Worm (Caenorhabditis elegans) whole organism, mixed stage, embryonic: Measurements from ENCODE around the gene srg-42.
A peak's percentile ranks its signal among the peaks of the same experiment; 100 is the strongest.

Experiments used
- M03D4.4 ChIP-seq: sonication (generic microtip); optimal IDR thresholded peaks from 2 replicates; lab custom pipeline; 2017; ENCODE audit warnings: mild to moderate bottlenecking, missing genetic modification characterization, missing compliant biosample characterization
- bed-3 ChIP-seq: fragments of 200-800 bp; sonication (Bioruptor generic); optimal IDR thresholded peaks from 3 replicates; lab custom pipeline; 2018; ENCODE audit warnings: mild to moderate bottlenecking, missing genetic modification characterization, moderate library complexity, missing compliant biosample characterization
- blmp-1 ChIP-seq: fragments of 150-350 bp; optimal IDR thresholded peaks from 2 replicates; lab custom pipeline; 2014; ENCODE audit warnings: missing biosample characterization, missing genetic modification characterization
- ceh-39 ChIP-seq: fragments of 150-350 bp; optimal IDR thresholded peaks from 2 replicates; lab custom pipeline; 2014; ENCODE audit warnings: missing biosample characterization, missing genetic modification characterization
- ceh-43 ChIP-seq: fragments of 200-800 bp; sonication (Bioruptor generic); optimal IDR thresholded peaks from 2 replicates; lab custom pipeline; 2018; ENCODE audit warnings: mild to moderate bottlenecking, missing genetic modification characterization, moderate library complexity, missing compliant biosample characterization
- ceh-83 ChIP-seq: fragments of 200-800 bp; sonication (Bioruptor generic); optimal IDR thresholded peaks from 2 replicates; lab custom pipeline; 2018; ENCODE audit warnings: mild to moderate bottlenecking, missing genetic modification characterization, missing compliant biosample characterization
- ces-1 ChIP-seq: fragments of 150-350 bp; optimal IDR thresholded peaks from 2 replicates; lab custom pipeline; 2014; ENCODE audit warnings: missing biosample characterization, missing genetic modification reagents, missing genetic modification characterization
- cnd-1 ChIP-seq: fragments of 200-800 bp; sonication (Bioruptor generic); optimal IDR thresholded peaks from 2 replicates; lab custom pipeline; 2018; ENCODE audit warnings: mild to moderate bottlenecking, missing genetic modification characterization, missing compliant biosample characterization
- drap-1 ChIP-seq: fragments of 200-800 bp; sonication (Bioruptor generic); optimal IDR thresholded peaks from 3 replicates; lab custom pipeline; 2018; ENCODE audit warnings: mild to moderate bottlenecking, missing genetic modification characterization, missing compliant biosample characterization
- elt-1 ChIP-seq: sonication (generic microtip); optimal IDR thresholded peaks from 2 replicates; lab custom pipeline; 2017; ENCODE audit warnings: missing genetic modification characterization, mild to moderate bottlenecking, missing compliant biosample characterization, antibody characterized with exemption, moderate library complexity, borderline replicate concordance; ENCODE audit not compliant: insufficient read depth
- elt-3 ChIP-seq: fragments of 150-350 bp; optimal IDR thresholded peaks from 2 replicates; lab custom pipeline; 2014; ENCODE audit warnings: missing biosample characterization, missing genetic modification characterization
- flh-1 ChIP-seq: fragments of 200-800 bp; sonication (Bioruptor generic); optimal IDR thresholded peaks from 2 replicates; lab custom pipeline; 2018; ENCODE audit warnings: mild to moderate bottlenecking, missing genetic modification characterization, moderate library complexity, missing compliant biosample characterization
- hlh-1 ChIP-seq: fragments of 150-350 bp; optimal IDR thresholded peaks from 2 replicates; lab custom pipeline; 2014; ENCODE audit warnings: missing biosample characterization, missing genetic modification reagents, missing genetic modification characterization
- lin-13 ChIP-seq: fragments of 150-350 bp; optimal IDR thresholded peaks from 2 replicates; lab custom pipeline; 2014; ENCODE audit warnings: missing biosample characterization, missing genetic modification characterization
- lin-32 ChIP-seq: fragments of 200-800 bp; sonication (Bioruptor generic); optimal IDR thresholded peaks from 2 replicates; lab custom pipeline; 2018; ENCODE audit warnings: mild to moderate bottlenecking, missing genetic modification characterization, missing compliant biosample characterization
- lsy-2 ChIP-seq: fragments of 150-350 bp; optimal IDR thresholded peaks from 2 replicates; lab custom pipeline; 2014; ENCODE audit warnings: missing biosample characterization, missing genetic modification characterization
- mab-5 ChIP-seq: fragments of 150-350 bp; optimal IDR thresholded peaks from 2 replicates; lab custom pipeline; 2014; ENCODE audit warnings: missing biosample characterization, missing genetic modification characterization
- mep-1 ChIP-seq: fragments of 150-350 bp; optimal IDR thresholded peaks from 2 replicates; lab custom pipeline; 2017; ENCODE audit warnings: missing biosample characterization, missing genetic modification reagents, missing genetic modification characterization, inconsistent platforms
- mls-2 ChIP-seq: sonication (generic microtip); optimal IDR thresholded peaks from 2 replicates; lab custom pipeline; 2016; ENCODE audit warnings: mild to moderate bottlenecking, missing genetic modification characterization, moderate library complexity, missing compliant biosample characterization
- nhr-12 ChIP-seq: fragments of 150-350 bp; optimal IDR thresholded peaks from 2 replicates; lab custom pipeline; 2014; ENCODE audit warnings: missing biosample characterization, missing genetic modification characterization
- nhr-28 ChIP-seq: fragments of 150-350 bp; optimal IDR thresholded peaks from 2 replicates; lab custom pipeline; 2014; ENCODE audit warnings: missing biosample characterization, missing genetic modification characterization
- sem-2 ChIP-seq: fragments of 200-800 bp; sonication (Bioruptor generic); optimal IDR thresholded peaks from 2 replicates; lab custom pipeline; 2018; ENCODE audit warnings: mild to moderate bottlenecking, missing genetic modification characterization, missing compliant biosample characterization
- snpc-4 ChIP-seq: fragments of 150-350 bp; optimal IDR thresholded peaks from 2 replicates; lab custom pipeline; 2014; ENCODE audit warnings: missing biosample characterization, missing genetic modification characterization
- sptf-1 ChIP-seq: sonication (generic microtip); optimal IDR thresholded peaks from 2 replicates; lab custom pipeline; 2017; ENCODE audit warnings: mild to moderate bottlenecking, missing genetic modification characterization, moderate library complexity, missing compliant biosample characterization
- unc-120 ChIP-seq: sonication (generic microtip); optimal IDR thresholded peaks from 2 replicates; lab custom pipeline; 2017; ENCODE audit warnings: missing genetic modification characterization, missing compliant biosample characterization; ENCODE audit not compliant: poor library complexity, severe bottlenecking
- unc-39 ChIP-seq: fragments of 150-350 bp; optimal IDR thresholded peaks from 2 replicates; lab custom pipeline; 2014; ENCODE audit warnings: missing biosample characterization, missing genetic modification characterization
- unc-62 ChIP-seq: fragments of 150-350 bp; optimal IDR thresholded peaks from 2 replicates; lab custom pipeline; 2014; ENCODE audit warnings: missing biosample characterization, missing genetic modification reagents, missing genetic modification characterization
- zip-8 ChIP-seq: fragments of 150-350 bp; optimal IDR thresholded peaks from 2 replicates; lab custom pipeline; 2014; ENCODE audit warnings: missing biosample characterization, missing genetic modification characterization
- ztf-11 ChIP-seq: fragments of 150-350 bp; optimal IDR thresholded peaks from 2 replicates; lab custom pipeline; 2014; ENCODE audit warnings: missing biosample characterization, missing genetic modification characterization

srg-42 gene

DNA sequence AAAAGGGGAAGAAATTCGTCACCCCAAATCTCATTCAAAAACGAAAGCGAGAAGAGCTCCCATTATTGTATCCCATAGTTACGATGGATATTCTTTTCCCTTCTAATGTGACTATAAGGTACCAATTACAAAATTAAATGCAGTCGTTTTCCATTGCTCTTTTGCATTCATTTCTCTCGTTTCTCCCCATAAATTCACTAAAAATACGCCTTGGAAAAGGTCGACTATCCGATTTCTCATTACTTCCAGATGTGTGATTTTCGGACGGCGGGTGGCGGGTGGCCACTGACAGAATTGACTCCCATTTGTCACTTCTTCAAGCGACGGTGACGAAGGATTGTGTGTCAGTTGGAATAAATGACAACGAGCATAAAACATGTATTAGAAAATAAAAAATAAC, 24.3 kb downstream of the srg-42 start:
- no peak for TF ChIP-seq bed-3 (GFP tag; lab: Kevin White, UChicago)
- TF ChIP-seq hlh-1 (tag; lab: Kevin White, UChicago) = no peak
- no peak for TF ChIP-seq drap-1 (GFP tag; lab: Kevin White, UChicago)
- TF ChIP-seq mls-2 (tag; lab: Kevin White, UChicago) = no peak
- TF ChIP-seq ceh-39 (tag; lab: Kevin White, UChicago) = no peak
- TF ChIP-seq lin-32 (GFP tag; lab: Kevin White, UChicago) = no peak
- TF ChIP-seq unc-120 = no peak
- TF ChIP-seq ceh-83 = no peak
- TF ChIP-seq sem-2 (GFP tag; lab: Kevin White, UChicago) = no peak
- TF ChIP-seq lin-13 (tag; lab: Kevin White, UChicago) = no peak
- no peak for TF ChIP-seq cnd-1 (tag; lab: Kevin White, UChicago)
- no peak for TF ChIP-seq elt-1 (tag; lab: Kevin White, UChicago)
- TF ChIP-seq ztf-11 = no peak
- TF ChIP-seq snpc-4 = no peak
- TF ChIP-seq blmp-1 (tag; lab: Kevin White, UChicago) = no peak
- no peak for TF ChIP-seq sptf-1 (tag; lab: Kevin White, UChicago)
- no peak for TF ChIP-seq mep-1 (tag; lab: Kevin White, UChicago)
- no peak for TF ChIP-seq unc-62
- no peak for TF ChIP-seq ces-1
- no peak for TF ChIP-seq unc-39
- TF ChIP-seq, all 35 proteins: peak for 0

DNA sequence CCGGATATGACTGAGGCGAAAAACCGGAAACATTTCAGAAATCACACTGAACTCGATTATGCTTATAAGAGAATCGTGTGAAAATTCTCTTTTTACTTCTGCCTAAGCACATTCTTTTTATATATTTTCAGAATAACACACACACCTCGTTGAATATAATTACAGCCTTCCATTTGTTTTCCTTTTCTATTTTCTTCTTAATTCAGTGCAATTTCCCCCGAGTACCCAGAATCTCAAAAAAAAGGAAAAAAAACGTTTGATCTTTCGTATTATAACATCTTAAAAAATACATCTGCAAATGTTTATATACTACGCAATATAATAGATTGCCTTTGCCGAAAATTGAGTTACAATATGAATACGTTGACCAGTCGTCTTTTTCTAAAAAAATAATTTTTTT, 26.0 kb downstream of the srg-42 start:
- TF ChIP-seq ceh-83 (no peak), mep-1 (tag; lab: Kevin White, UChicago) (no peak), drap-1 (GFP tag; lab: Kevin White, UChicago) (no peak), mab-5 (tag; lab: Kevin White, UChicago) (no peak), unc-120 (no peak), M03D4.4 (tag; lab: Kevin White, UChicago) (no peak), nhr-28 (no peak), unc-39 (no peak), zip-8 (tag; lab: Kevin White, UChicago) (no peak), ceh-43 (no peak), unc-62 (no peak), lin-13 (tag; lab: Kevin White, UChicago) (no peak), elt-3 (tag; lab: Kevin White, UChicago) (no peak), mls-2 (tag; lab: Kevin White, UChicago) (no peak)
- TF ChIP-seq, all 35 proteins: peak for 0

DNA sequence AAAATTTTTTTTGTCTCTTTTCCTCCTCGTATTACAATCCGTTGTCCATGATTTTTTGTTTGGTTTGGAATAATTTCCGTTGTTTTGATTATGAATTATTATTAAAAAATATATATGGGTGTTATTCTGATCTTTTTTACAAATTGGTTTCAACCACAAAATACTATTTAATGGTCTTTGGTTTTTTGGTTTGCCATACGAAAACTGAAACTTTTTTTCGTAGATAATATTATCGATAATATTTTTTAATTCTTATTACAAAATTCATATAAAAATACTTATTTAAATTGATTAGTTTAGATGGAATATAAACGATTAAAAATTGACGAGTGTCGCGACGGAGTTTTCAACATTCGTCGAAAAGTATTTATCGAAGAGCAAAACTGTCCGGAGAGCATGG, 30.6 kb downstream of the srg-42 start, which contains the start of gene jmjd-5:
jmjd-5 (plus strand) TSS at position 301 of the 400 bp plus-strand sequence.
- TF ChIP-seq cnd-1 (tag; lab: Kevin White, UChicago) = no peak
- TF ChIP-seq flh-1 (GFP tag; lab: Kevin White, UChicago) = no peak
- no peak for TF ChIP-seq ceh-39 (tag; lab: Kevin White, UChicago)
- no peak for TF ChIP-seq nhr-12
- TF ChIP-seq lin-32 (GFP tag; lab: Kevin White, UChicago) = no peak
- TF ChIP-seq ceh-83 = no peak
- TF ChIP-seq ztf-11 = no peak
- TF ChIP-seq, all 35 proteins: peak for 0

DNA sequence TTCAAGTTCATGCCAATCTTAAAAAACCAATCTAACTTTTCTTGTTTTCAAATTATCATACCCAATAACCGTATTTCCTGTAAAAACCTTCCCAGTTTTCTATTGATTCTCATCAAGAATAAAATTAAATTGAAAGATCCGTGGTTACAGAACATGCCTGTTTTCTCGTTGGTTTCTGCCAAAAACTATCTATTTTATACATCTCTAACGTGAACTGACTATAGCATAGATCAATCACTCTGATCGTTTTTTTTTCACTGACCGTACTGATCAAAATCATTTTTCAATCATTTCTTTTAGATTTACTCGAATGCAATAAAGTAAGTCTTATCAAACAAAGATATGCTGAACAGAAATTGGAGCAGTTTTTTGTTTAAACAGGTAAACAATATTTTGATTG, 32.9 kb downstream of the srg-42 start, which contains the start of gene C06H2.2:
C06H2.2 (plus strand) TSS at position 301 of the 400 bp plus-strand sequence.
- TF ChIP-seq mab-5 (tag; lab: Kevin White, UChicago) = no peak

DNA sequence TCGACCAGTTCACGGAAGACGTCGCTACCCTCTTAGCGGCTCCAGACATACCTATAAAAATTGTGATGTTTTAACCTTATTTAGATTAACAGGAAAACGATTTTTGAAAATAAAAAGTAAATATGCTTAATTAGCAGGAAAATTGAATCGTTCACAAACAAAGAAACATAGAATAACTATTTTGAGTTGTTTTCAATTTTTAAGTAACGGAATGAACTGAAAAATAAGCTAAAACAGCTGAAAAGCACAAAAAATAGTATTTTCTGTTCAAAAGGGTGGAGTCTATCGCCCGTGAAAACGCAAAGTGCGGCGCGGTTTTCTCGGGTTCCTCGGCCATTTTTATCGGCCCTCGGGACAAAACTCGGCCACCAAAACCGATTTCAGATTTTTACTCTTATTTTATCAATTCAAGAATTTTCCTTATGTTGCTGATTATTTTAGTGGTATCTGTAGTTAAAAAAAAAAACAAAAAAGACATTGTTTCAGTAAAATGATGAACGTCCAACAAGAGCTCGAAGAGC, 34.0 kb downstream of the srg-42 start, which contains the start of the genes atp-5 and lmtr-3:
atp-5 (minus strand) TSS at position 51 of the 521 bp plus-strand sequence.
lmtr-3 (plus strand) TSS at position 370 of the 521 bp plus-strand sequence.
- TF ChIP-seq ztf-11 = no peak
- TF ChIP-seq lin-32 (GFP tag; lab: Kevin White, UChicago) = no peak
- TF ChIP-seq ceh-39 (tag; lab: Kevin White, UChicago) = peak; percentile 15
- peak; percentile 33 for TF ChIP-seq lsy-2
- peak; percentile 12 for TF ChIP-seq sptf-1 (tag; lab: Kevin White, UChicago)
- peak; percentile 8 for TF ChIP-seq hlh-1 (tag; lab: Kevin White, UChicago)
- peak; percentile 48 for TF ChIP-seq mep-1 (tag; lab: Kevin White, UChicago)
- no peak for TF ChIP-seq M03D4.4 (tag; lab: Kevin White, UChicago)
- TF ChIP-seq, all 35 proteins: peak for 5

DNA sequence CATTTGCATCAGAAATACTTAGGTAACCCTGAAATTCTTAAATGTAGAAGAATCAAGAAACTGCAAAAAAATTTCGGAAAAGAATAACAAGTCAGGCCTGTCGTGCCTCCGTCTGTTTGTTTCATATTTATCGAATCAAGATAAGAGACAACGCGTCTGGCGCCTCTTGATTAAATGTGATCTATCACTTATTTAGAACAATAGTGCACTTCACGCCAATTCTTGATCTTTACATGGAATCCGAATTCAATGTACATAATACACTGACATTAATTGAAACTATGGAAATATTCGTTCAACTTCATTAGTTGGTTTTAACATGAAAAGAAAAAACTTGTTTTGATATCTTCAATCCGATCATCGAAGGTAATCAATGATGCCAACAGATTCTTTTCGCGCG, 35.4 kb downstream of the srg-42 start, which contains the start of gene mboa-2:
mboa-2 (minus strand) TSS at position 28 of the 400 bp plus-strand sequence.
- TF ChIP-seq M03D4.4 (tag; lab: Kevin White, UChicago) = no peak
- no peak for TF ChIP-seq elt-1 (tag; lab: Kevin White, UChicago)
- no peak for TF ChIP-seq drap-1 (GFP tag; lab: Kevin White, UChicago)
- TF ChIP-seq flh-1 (GFP tag; lab: Kevin White, UChicago) = no peak
- TF ChIP-seq sem-2 (GFP tag; lab: Kevin White, UChicago) = no peak
- TF ChIP-seq unc-39 = no peak
- TF ChIP-seq sptf-1 (tag; lab: Kevin White, UChicago) = no peak
